Worm (Caenorhabditis elegans) whole organism, L4 larva: ENCODE measurements around the gene cisd-3.1.

ENCODE experiments used
- F37D6.2 ChIP-seq: sonication (generic microtip); optimal IDR thresholded peaks from 2 replicates; lab custom pipeline; 2016; ENCODE audit warnings: mild to moderate bottlenecking, missing genetic modification characterization, missing compliant biosample characterization
- T20F7.1 ChIP-seq: fragments of 200-800 bp; sonication (Bioruptor generic); optimal IDR thresholded peaks from 2 replicates; lab custom pipeline; 2018; ENCODE audit warnings: mild to moderate bottlenecking, missing genetic modification characterization, missing compliant biosample characterization
- Y48G9A.11 ChIP-seq: fragments of 200-800 bp; sonication (Bioruptor generic); IDR thresholded peaks from 2 replicates; pipeline ENCODE4 v1.3.6; 2022; ENCODE audit warnings: missing genetic modification reagents, missing genetic modification characterization, missing compliant biosample characterization
- Y5F2A.4 ChIP-seq: fragments of 200-800 bp; sonication (Bioruptor generic); optimal IDR thresholded peaks from 2 replicates; lab custom pipeline; 2018; ENCODE audit warnings: mild to moderate bottlenecking, missing genetic modification characterization, missing compliant biosample characterization
- ZK337.2 ChIP-seq: fragments of 200-800 bp; sonication (Bioruptor generic); IDR thresholded peaks from 2 replicates; pipeline ENCODE4 v1.3.6; 2022; ENCODE audit warnings: missing genetic modification reagents, missing genetic modification characterization, missing compliant biosample characterization
- ZK546.5 ChIP-seq, 2 experiments: sonication (generic microtip); optimal IDR thresholded peaks; 2 replicates each; lab custom pipeline; 2017; ENCODE audit warnings: missing biosample characterization in 2 of 2, missing genetic modification characterization in 2 of 2
- aha-1 ChIP-seq: fragments of 150-350 bp; peaks from one replicate; lab custom pipeline; 2014; ENCODE audit warnings: missing biosample characterization, missing genetic modification characterization
- arid-1 ChIP-seq: fragments of 200-800 bp; sonication (Bioruptor generic); conservative IDR thresholded peaks from 2 replicates; pipeline ENCODE4 v1.3.6; 2022; ENCODE audit warnings: missing genetic modification reagents, missing genetic modification characterization, missing compliant biosample characterization
- ceh-20 ChIP-seq: fragments of 200-800 bp; sonication (Bioruptor generic); IDR thresholded peaks from 2 replicates; pipeline ENCODE4 v1.3.6; 2022; ENCODE audit warnings: missing genetic modification reagents, missing genetic modification characterization, missing compliant biosample characterization
- ceh-62 ChIP-seq: sonication (generic microtip); optimal IDR thresholded peaks from 2 replicates; lab custom pipeline; 2017; ENCODE audit warnings: missing biosample characterization, missing genetic modification characterization
- daf-16 ChIP-seq, 3 experiments: sonication (generic microtip); optimal IDR thresholded peaks; 2 replicates each; lab custom pipeline; 2016 to 2017; ENCODE audit warnings: missing genetic modification characterization in 3 of 3, missing genetic modification reagents in 3 of 3, mild to moderate bottlenecking in 2 of 3, missing compliant biosample characterization in 2 of 3, missing biosample characterization in 1 of 3, moderate library complexity in 1 of 3
- dmd-6 ChIP-seq: fragments of 200-800 bp; sonication (Bioruptor generic); IDR thresholded peaks from 2 replicates; pipeline ENCODE4 v1.3.6; 2022; ENCODE audit warnings: missing genetic modification reagents, missing genetic modification characterization, missing compliant biosample characterization
- dmd-8 ChIP-seq: fragments of 200-800 bp; sonication (Bioruptor generic); IDR thresholded peaks from 2 replicates; pipeline ENCODE4 v1.3.6; 2022; ENCODE audit warnings: missing genetic modification characterization, missing compliant biosample characterization
- dmd-9 ChIP-seq: fragments of 200-800 bp; sonication (Bioruptor generic); IDR thresholded peaks from 2 replicates; pipeline ENCODE4 v1.3.6; 2022; ENCODE audit warnings: missing genetic modification reagents, missing genetic modification characterization, missing compliant biosample characterization
- hif-1 ChIP-seq, 2 experiments: sonication (generic microtip); optimal IDR thresholded peaks; 2 replicates each; lab custom pipeline; 2016 to 2017; ENCODE audit warnings: missing compliant biosample characterization in 2 of 2, missing genetic modification characterization in 2 of 2, missing genetic modification reagents in 2 of 2, missing genotype in 2 of 2, mild to moderate bottlenecking in 1 of 2
- hlh-30 ChIP-seq: sonication (generic microtip); optimal IDR thresholded peaks from 2 replicates; lab custom pipeline; 2017; ENCODE audit warnings: antibody characterized with exemption, mild to moderate bottlenecking, missing genetic modification characterization, missing compliant biosample characterization; ENCODE audit not compliant: insufficient read depth
- hmg-1.1 ChIP-seq: fragments of 200-800 bp; sonication (Bioruptor generic); IDR thresholded peaks from 2 replicates; pipeline ENCODE4 v1.3.6; 2022; ENCODE audit warnings: missing genetic modification reagents, missing genetic modification characterization, missing compliant biosample characterization
- jun-1 ChIP-seq: fragments of 150-350 bp; optimal IDR thresholded peaks from 2 replicates; lab custom pipeline; 2014; ENCODE audit warnings: missing biosample characterization, missing genetic modification reagents, missing genetic modification characterization
- lin-1 ChIP-seq: fragments of 200-800 bp; sonication (Bioruptor generic); IDR thresholded peaks from 2 replicates; pipeline ENCODE4 v1.3.6; 2022; ENCODE audit warnings: missing genetic modification reagents, missing genetic modification characterization, missing compliant biosample characterization
- lir-3 ChIP-seq: sonication (generic microtip); optimal IDR thresholded peaks from 2 replicates; lab custom pipeline; 2016; ENCODE audit warnings: mild to moderate bottlenecking, missing genetic modification characterization, missing compliant biosample characterization
- lsy-2 ChIP-seq, 2 experiments: fragments of 150-350 bp in 1 of 2; sonication (generic microtip) in 1 of 2; optimal IDR thresholded peaks; 2 replicates each; lab custom pipeline; 2014 to 2017; ENCODE audit warnings: missing biosample characterization in 2 of 2, missing genetic modification characterization in 2 of 2
- madf-5 ChIP-seq, 2 experiments: fragments of 200-800 bp; sonication (Bioruptor generic); IDR thresholded peaks; 2 replicates each; pipeline ENCODE4 v1.3.6; 2022; ENCODE audit warnings: missing compliant biosample characterization in 2 of 2, missing genetic modification characterization in 2 of 2
- mes-2 ChIP-seq: sonication (generic microtip); optimal IDR thresholded peaks from 2 replicates; lab custom pipeline; 2016; ENCODE audit warnings: missing genotype, mild to moderate bottlenecking, missing genetic modification characterization, missing compliant biosample characterization; ENCODE audit not compliant: poor library complexity, severe bottlenecking
- mxl-2 ChIP-seq: fragments of 200-800 bp; sonication (Bioruptor generic); conservative IDR thresholded peaks from 2 replicates; pipeline ENCODE4 v1.3.6; 2022; ENCODE audit warnings: missing genetic modification reagents, missing genetic modification characterization, missing compliant biosample characterization
- mxl-3 ChIP-seq: fragments of 200-800 bp; sonication (Bioruptor generic); optimal IDR thresholded peaks from 2 replicates; lab custom pipeline; 2018; ENCODE audit warnings: mild to moderate bottlenecking, missing genetic modification characterization, missing compliant biosample characterization
- nhr-11 ChIP-seq: fragments of 150-350 bp; optimal IDR thresholded peaks from 2 replicates; lab custom pipeline; 2014; ENCODE audit warnings: missing biosample characterization, missing genetic modification characterization
- nhr-111 ChIP-seq: fragments of 200-800 bp; sonication (Bioruptor generic); optimal IDR thresholded peaks from 2 replicates; lab custom pipeline; 2018; ENCODE audit warnings: mild to moderate bottlenecking, missing genetic modification characterization, missing compliant biosample characterization
- nhr-237 ChIP-seq: sonication (generic microtip); optimal IDR thresholded peaks from 2 replicates; lab custom pipeline; 2017; ENCODE audit warnings: missing biosample characterization, missing genetic modification characterization
- nhr-25 ChIP-seq: sonication (generic microtip); optimal IDR thresholded peaks from 2 replicates; lab custom pipeline; 2017; ENCODE audit warnings: missing genetic modification characterization, mild to moderate bottlenecking, missing compliant biosample characterization, antibody characterized with exemption, moderate library complexity, borderline replicate concordance; ENCODE audit not compliant: insufficient read depth
- nhr-28 ChIP-seq: fragments of 150-350 bp; optimal IDR thresholded peaks from 2 replicates; lab custom pipeline; 2014; ENCODE audit warnings: missing biosample characterization, missing genetic modification characterization
- nhr-6 ChIP-seq: fragments of 150-350 bp; optimal IDR thresholded peaks from 2 replicates; lab custom pipeline; 2014; ENCODE audit warnings: missing biosample characterization, missing genetic modification characterization
- nhr-77 ChIP-seq: fragments of 150-350 bp; optimal IDR thresholded peaks from 2 replicates; lab custom pipeline; 2014; ENCODE audit warnings: missing biosample characterization, missing genetic modification characterization
- pha-4 ChIP-seq, 2 experiments: fragments of 150-350 bp in 1 of 2; fragments of 200-800 bp in 1 of 2; sonication (Bioruptor generic) in 1 of 2; IDR thresholded peaks in 1 of 2; optimal IDR thresholded peaks in 1 of 2; 2 replicates each; pipeline versions ENCODE4 v1.3.6 to Lab custom; 2014 to 2022; ENCODE audit warnings: missing genetic modification characterization in 2 of 2, missing genetic modification reagents in 2 of 2, missing biosample characterization in 1 of 2, missing compliant biosample characterization in 1 of 2
- php-3 ChIP-seq: fragments of 200-800 bp; sonication (Bioruptor generic); IDR thresholded peaks from 2 replicates; pipeline ENCODE4 v1.3.6; 2022; ENCODE audit warnings: missing genetic modification reagents, missing genetic modification characterization, missing compliant biosample characterization
- pqm-1 ChIP-seq: sonication (generic microtip); optimal IDR thresholded peaks from 2 replicates; lab custom pipeline; 2017; ENCODE audit warnings: missing biosample characterization, missing genetic modification characterization
- skn-1 ChIP-seq: fragments of 150-350 bp; optimal IDR thresholded peaks from 2 replicates; lab custom pipeline; 2014; ENCODE audit warnings: missing biosample characterization, missing genetic modification characterization
- spr-3 ChIP-seq: fragments of 200-800 bp; sonication (Bioruptor generic); optimal IDR thresholded peaks from 2 replicates; lab custom pipeline; 2018; ENCODE audit warnings: mild to moderate bottlenecking, missing genetic modification characterization, missing compliant biosample characterization
- tag-97 ChIP-seq: fragments of 200-800 bp; sonication (Bioruptor generic); IDR thresholded peaks from 2 replicates; pipeline ENCODE4 v1.3.6; 2022; ENCODE audit warnings: missing genetic modification characterization, missing compliant biosample characterization
- unc-62 ChIP-seq, 3 experiments: fragments of 150-350 bp in 1 of 3; sonication (generic microtip); optimal IDR thresholded peaks in 2 of 3; peaks in 1 of 3; 1 replicate in 1 of 3; 2 replicates in 2 of 3; lab custom pipeline; 2014 to 2017; ENCODE audit warnings: missing biosample characterization in 3 of 3, missing genetic modification characterization in 3 of 3, missing genetic modification reagents in 3 of 3, missing genotype in 1 of 3
- ztf-7 ChIP-seq: fragments of 150-350 bp; optimal IDR thresholded peaks from 2 replicates; lab custom pipeline; 2014; ENCODE audit warnings: missing biosample characterization, missing genetic modification characterization

The cisd-3.1 gene

ce11 chrIII:4523411-4523810 is 19.3 kb upstream of the cisd-3.1 start:
- TF ChIP-seq mxl-2 (no peak), hif-1 (tag; optimal IDR thresholded peaks at IDR 0.05; lab: Kevin White, UChicago) (no peak), unc-62 (GFP tag; optimal IDR thresholded peaks at IDR 0.05 in 1 of 2; lab: Kevin White, UChicago) (peak in 1 of 2 experiments; percentile 89), unc-62 (tag; optimal IDR thresholded peaks at IDR 0.05; lab: Kevin White, UChicago) (no peak)

DNA sequence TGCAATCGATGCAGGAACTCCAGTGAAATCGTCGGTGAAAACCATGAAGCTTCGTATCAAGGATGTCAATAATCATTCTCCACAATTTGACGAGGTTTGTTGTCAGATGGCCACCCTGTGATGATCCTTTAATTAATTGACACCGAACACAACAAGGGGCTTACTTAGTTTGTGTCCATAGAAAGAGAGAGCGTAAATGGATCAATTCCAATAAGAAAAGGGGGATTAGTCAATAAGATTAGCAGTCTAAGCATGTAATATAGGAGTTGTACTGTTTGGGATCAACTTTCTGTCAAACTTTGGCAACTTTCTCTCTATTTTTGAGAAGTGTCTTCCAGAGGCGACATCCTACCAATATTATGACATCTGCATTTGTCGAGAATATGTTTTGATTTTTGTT is 18.6 kb upstream of the cisd-3.1 start:
- TF ChIP-seq nhr-111 (GFP tag; lab: Kevin White, UChicago) = no peak

ce11 chrIII:4525998-4526397 is 16.7 kb upstream of the cisd-3.1 start:
- TF ChIP-seq unc-62 (GFP tag; optimal IDR thresholded peaks at IDR 0.05 in 1 of 2; lab: Kevin White, UChicago) = peak in 1 of 2 experiments; percentile 92
- no peak for TF ChIP-seq unc-62 (tag; optimal IDR thresholded peaks at IDR 0.05; lab: Kevin White, UChicago)
- TF ChIP-seq aha-1 (tag; lab: Kevin White, UChicago) = peak; percentile 5
- TF ChIP-seq mes-2 (tag; lab: Kevin White, UChicago) = no peak
- TF ChIP-seq pha-4 (GFP tag; IDR thresholded peaks at IDR 0.05; lab: Robert Waterston, UW) = no peak
- no peak for TF ChIP-seq pha-4 (tag; optimal IDR thresholded peaks at IDR 0.05; lab: Kevin White, UChicago)

- peak in 1 of 2 experiments; percentile 90 for TF ChIP-seq unc-62 (GFP tag; optimal IDR thresholded peaks at IDR 0.05 in 1 of 2; lab: Kevin White, UChicago)
- TF ChIP-seq unc-62 (tag; optimal IDR thresholded peaks at IDR 0.05; lab: Kevin White, UChicago) = no peak
- TF ChIP-seq spr-3 (GFP tag; lab: Kevin White, UChicago) = no peak
- no peak for TF ChIP-seq dmd-8 (GFP tag; lab: Robert Waterston, UW)
- no peak for TF ChIP-seq nhr-11 (tag; lab: Kevin White, UChicago)
- no peak for TF ChIP-seq dmd-9
- TF ChIP-seq ZK337.2 (GFP tag; lab: Robert Waterston, UW) = no peak
- no peak for TF ChIP-seq hlh-30 (tag; lab: Kevin White, UChicago)
- no peak for TF ChIP-seq nhr-77 (tag; lab: Kevin White, UChicago)
Observed at ce11 chrIII:4530968-4531367, 11.7 kb upstream of the cisd-3.1 start.

DNA sequence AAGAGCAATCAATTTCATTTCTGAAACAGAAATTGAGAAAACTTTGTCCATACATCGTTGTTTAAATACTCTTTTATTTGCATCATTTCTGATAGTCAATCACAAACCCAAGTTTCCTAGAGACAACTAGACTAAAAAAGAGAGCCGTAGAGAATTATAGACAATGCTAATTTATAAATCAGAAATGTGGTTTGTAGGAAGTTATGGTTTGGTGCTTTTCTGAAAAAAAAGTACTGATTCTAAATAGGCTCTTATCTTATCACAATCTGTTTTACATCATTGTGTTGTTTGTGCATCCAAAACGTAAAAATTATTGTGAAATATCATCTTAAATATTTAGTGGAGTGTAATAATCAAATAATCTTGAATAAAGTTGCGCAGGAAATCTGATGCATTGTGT is 2.1 kb upstream of the cisd-3.1 start, which contains the start of gene ugt-62:
TSS of gene ugt-62 (minus strand) at position 20 of the 400 bp plus-strand sequence.
- no peak for TF ChIP-seq ZK337.2 (GFP tag; lab: Robert Waterston, UW)
- no peak for TF ChIP-seq madf-5 (GFP tag; IDR thresholded peaks at IDR 0.05; lab: Robert Waterston, UW)
- TF ChIP-seq mxl-3 (GFP tag; lab: Kevin White, UChicago) = no peak
- no peak for TF ChIP-seq arid-1 (GFP tag; lab: Robert Waterston, UW)
- no peak for TF ChIP-seq ZK546.5 (tag; optimal IDR thresholded peaks at IDR 0.05; lab: Kevin White, UChicago)
- TF ChIP-seq nhr-28 = peak; percentile 89
- TF ChIP-seq tag-97 = no peak
- TF ChIP-seq Y48G9A.11 (GFP tag; lab: Robert Waterston, UW) = no peak
- TF ChIP-seq hlh-30 (tag; lab: Kevin White, UChicago) = no peak
- no peak for TF ChIP-seq ztf-7
- peak; percentile 71 for TF ChIP-seq php-3
- TF ChIP-seq ceh-20 (GFP tag; lab: Robert Waterston, UW) = no peak
- TF ChIP-seq nhr-6 (tag; lab: Kevin White, UChicago) = no peak
- no peak for TF ChIP-seq hmg-1.1 (GFP tag; lab: Robert Waterston, UW)
- TF ChIP-seq nhr-237 (tag; lab: Kevin White, UChicago) = no peak
- TF ChIP-seq aha-1 (tag; lab: Kevin White, UChicago) = no peak
- peak; percentile 80 for TF ChIP-seq nhr-77 (tag; lab: Kevin White, UChicago)
- TF ChIP-seq Y5F2A.4 = no peak
- TF ChIP-seq jun-1 (tag; lab: Kevin White, UChicago) = no peak
- TF ChIP-seq dmd-6 = peak; percentile 84
- TF ChIP-seq lin-1 (GFP tag; lab: Robert Waterston, UW) = no peak
- no peak for TF ChIP-seq F37D6.2
- no peak for TF ChIP-seq lsy-2 (tag; optimal IDR thresholded peaks at IDR 0.05; lab: Kevin White, UChicago)
- TF ChIP-seq daf-16 (GFP tag; optimal IDR thresholded peaks at IDR 0.05; lab: Kevin White, UChicago) = no peak
- TF ChIP-seq daf-16 (tag; optimal IDR thresholded peaks at IDR 0.05; lab: Kevin White, UChicago) = peak; percentile 86
- no peak for TF ChIP-seq dmd-8 (GFP tag; lab: Robert Waterston, UW)
- TF ChIP-seq pqm-1 (tag; lab: Kevin White, UChicago) = peak; percentile 99
- peak; percentile 53 for TF ChIP-seq T20F7.1 (GFP tag; lab: Kevin White, UChicago)
- TF ChIP-seq spr-3 (GFP tag; lab: Kevin White, UChicago) = no peak
- TF ChIP-seq lir-3 (tag; lab: Kevin White, UChicago) = no peak
- TF ChIP-seq skn-1 (tag; lab: Kevin White, UChicago) = no peak
- TF ChIP-seq nhr-25 (tag; lab: Kevin White, UChicago) = no peak
- TF ChIP-seq ceh-62 = no peak
- TF ChIP-seq nhr-111 (GFP tag; lab: Kevin White, UChicago) = no peak
